Fruit fly (Drosophila melanogaster): ENCODE results near the gene CG12170.
A peak's percentile ranks its signal among the peaks of the same experiment; 100 is the strongest.

CG12170 gene

dm6 chr3R:5624115-5624878, 12.7 kb upstream of the CG12170 start, which contains the start of the genes Dph4, Spec2 and RpL13A (continued):
- peak; percentile 82 for TF ChIP-seq CG5180 (GFP tag; optimal IDR thresholded peaks at IDR 0.05)
- TF ChIP-seq repo (GFP tag; optimal IDR thresholded peaks at IDR 0.05): peak; percentile 81
- TF ChIP-seq CG8281 (tag; optimal IDR thresholded peaks at IDR 0.05): peak; percentile 71
- no peak for TF ChIP-seq CG9215 (GFP tag; IDR thresholded peaks at IDR 0.05)
- no peak for TF ChIP-seq CG6791 (GFP tag; IDR thresholded peaks at IDR 0.05; ENCODE audit: partially characterized antibody)
- TF ChIP-seq CG10209 (GFP tag; optimal IDR thresholded peaks at IDR 0.05): peak; percentile 94
- TF ChIP-seq CG14710 (tag; optimal IDR thresholded peaks at IDR 0.05): peak; percentile 95
- TF ChIP-seq prd (optimal IDR thresholded peaks at IDR 0.05): no peak
- no peak for TF ChIP-seq prd (GFP tag; IDR thresholded peaks at IDR 0.05)
- TF ChIP-seq nerfin-1 (tag; optimal IDR thresholded peaks at IDR 0.05): peak; percentile 89
- TF ChIP-seq HLHmδ (GFP tag; optimal IDR thresholded peaks at IDR 0.05): peak; percentile 100
- TF ChIP-seq CG8089 (GFP tag; optimal IDR thresholded peaks at IDR 0.05): peak; percentile 93
- TF ChIP-seq ATbp (GFP tag; optimal IDR thresholded peaks at IDR 0.05): peak; percentile 93
- peak; percentile 96 for TF ChIP-seq CG18619 (GFP tag; optimal IDR thresholded peaks at IDR 0.05)
- TF ChIP-seq Med (GFP tag): peak; percentile 99
- TF ChIP-seq otp (GFP tag; IDR thresholded peaks at IDR 0.05): no peak
- peak; percentile 85 for TF ChIP-seq zen (tag; optimal IDR thresholded peaks at IDR 0.05)
- peak; percentile 82 for TF ChIP-seq sqz (GFP tag; optimal IDR thresholded peaks at IDR 0.05)
- TF ChIP-seq Asciz (GFP tag; optimal IDR thresholded peaks at IDR 0.05): peak; percentile 92
- TF ChIP-seq CG7357 (GFP tag; IDR thresholded peaks at IDR 0.05): no peak
- no peak for TF ChIP-seq CG2889 (GFP tag; IDR thresholded peaks at IDR 0.05)
- TF ChIP-seq Atf6 (GFP tag; IDR thresholded peaks at IDR 0.05): no peak
- no peak for TF ChIP-seq NFAT (GFP tag; IDR thresholded peaks at IDR 0.05)
- TF ChIP-seq nom (GFP tag; optimal IDR thresholded peaks at IDR 0.05): peak; percentile 90
- TF ChIP-seq NC2β (GFP tag; optimal IDR thresholded peaks at IDR 0.05): peak; percentile 99
- peak; percentile 82 for TF ChIP-seq CG13894 (tag; optimal IDR thresholded peaks at IDR 0.05)
- TF ChIP-seq al (GFP tag; IDR thresholded peaks at IDR 0.05): no peak
- TF ChIP-seq twi (tag; optimal IDR thresholded peaks at IDR 0.05): peak; percentile 82
- TF ChIP-seq CG2129 (GFP tag; IDR thresholded peaks at IDR 0.05; ENCODE audit: partially characterized antibody): no peak
- TF ChIP-seq sens (GFP tag): peak; percentile 98
- peak; percentile 92 for TF ChIP-seq CG11398 (GFP tag; optimal IDR thresholded peaks at IDR 0.05)
- peak in 1 of 3 experiments; percentile 59 for TF ChIP-seq Stat92E (GFP tag; optimal IDR thresholded peaks at IDR 0.05)
- TF ChIP-seq wdn (GFP tag; IDR thresholded peaks at IDR 0.05): no peak
- TF ChIP-seq CG3726 (GFP tag; IDR thresholded peaks at IDR 0.05): no peak
- peak; percentile 86 for TF ChIP-seq chn (GFP tag; optimal IDR thresholded peaks at IDR 0.05)
- TF ChIP-seq pho (GFP tag; optimal IDR thresholded peaks at IDR 0.05): peak; percentile 93
- TF ChIP-seq eyg (GFP tag; optimal IDR thresholded peaks at IDR 0.05): peak; percentile 88
- peak; percentile 90 for TF ChIP-seq NK7.1 (GFP tag; optimal IDR thresholded peaks at IDR 0.05)
- TF ChIP-seq CG4730 (GFP tag; IDR thresholded peaks at IDR 0.05): no peak
- no peak for TF ChIP-seq Dfd (GFP tag; optimal IDR thresholded peaks at IDR 0.05)
- peak; percentile 92 for TF ChIP-seq Bteb2 (GFP tag; optimal IDR thresholded peaks at IDR 0.05)
- peak; percentile 90 for TF ChIP-seq CG10267 (tag; optimal IDR thresholded peaks at IDR 0.05)
- TF ChIP-seq tup (GFP tag; optimal IDR thresholded peaks at IDR 0.05): peak; percentile 74
- TF ChIP-seq CG32767 (GFP tag; IDR thresholded peaks at IDR 0.05): no peak
- TF ChIP-seq CG17328 (GFP tag; IDR thresholded peaks at IDR 0.05): no peak
- no peak for TF ChIP-seq CG34224 (GFP tag; IDR thresholded peaks at IDR 0.05; ENCODE audit: partially characterized antibody)
- TF ChIP-seq B-H2 (GFP tag; optimal IDR thresholded peaks at IDR 0.05): peak; percentile 97
- peak; percentile 95 for TF ChIP-seq odd (GFP tag; optimal IDR thresholded peaks at IDR 0.05)
- TF ChIP-seq CG2202 (tag; optimal IDR thresholded peaks at IDR 0.05): peak; percentile 83
